Worm (Caenorhabditis elegans) whole organism, L4 larva: Measurements from ENCODE around the gene cyp-33C6.

Experiments used
- egl-43 ChIP-seq: fragments of 200-800 bp; sonication (Bioruptor generic); IDR thresholded peaks from 2 replicates; pipeline ENCODE4 v1.3.6; 2022; ENCODE audit warnings: missing genetic modification reagents, missing genetic modification characterization, missing compliant biosample characterization
- gei-8 ChIP-seq: fragments of 200-800 bp; sonication (Bioruptor generic); optimal IDR thresholded peaks from 2 replicates; lab custom pipeline; 2018; ENCODE audit warnings: mild to moderate bottlenecking, missing genetic modification characterization, missing compliant biosample characterization
- lim-7 ChIP-seq: fragments of 200-800 bp; sonication (Bioruptor generic); IDR thresholded peaks from 2 replicates; pipeline ENCODE4 v1.3.6; 2022; ENCODE audit warnings: missing genetic modification characterization, missing compliant biosample characterization
- mxl-3 ChIP-seq: fragments of 200-800 bp; sonication (Bioruptor generic); optimal IDR thresholded peaks from 2 replicates; lab custom pipeline; 2018; ENCODE audit warnings: mild to moderate bottlenecking, missing genetic modification characterization, missing compliant biosample characterization
- nhr-102 ChIP-seq: sonication (generic microtip); optimal IDR thresholded peaks from 2 replicates; lab custom pipeline; 2016; ENCODE audit warnings: mild to moderate bottlenecking, missing genetic modification characterization, moderate library complexity, missing compliant biosample characterization
- nhr-111 ChIP-seq: fragments of 200-800 bp; sonication (Bioruptor generic); optimal IDR thresholded peaks from 2 replicates; lab custom pipeline; 2018; ENCODE audit warnings: mild to moderate bottlenecking, missing genetic modification characterization, missing compliant biosample characterization
- nhr-28 ChIP-seq: fragments of 150-350 bp; optimal IDR thresholded peaks from 2 replicates; lab custom pipeline; 2014; ENCODE audit warnings: missing biosample characterization, missing genetic modification characterization
- pha-4 ChIP-seq, 2 experiments: fragments of 150-350 bp in 1 of 2; fragments of 200-800 bp in 1 of 2; sonication (Bioruptor generic) in 1 of 2; IDR thresholded peaks in 1 of 2; optimal IDR thresholded peaks in 1 of 2; 2 replicates each; pipeline versions ENCODE4 v1.3.6 to Lab custom; 2014 to 2022; ENCODE audit warnings: missing genetic modification characterization in 2 of 2, missing genetic modification reagents in 2 of 2, missing biosample characterization in 1 of 2, missing compliant biosample characterization in 1 of 2
- set-16 ChIP-seq: fragments of 200-800 bp; sonication (Bioruptor generic); IDR thresholded peaks from 2 replicates; pipeline ENCODE4 v1.3.6; 2022; ENCODE audit warnings: missing genetic modification reagents, missing genetic modification characterization, missing compliant biosample characterization

Gene cyp-33C6

DNA sequence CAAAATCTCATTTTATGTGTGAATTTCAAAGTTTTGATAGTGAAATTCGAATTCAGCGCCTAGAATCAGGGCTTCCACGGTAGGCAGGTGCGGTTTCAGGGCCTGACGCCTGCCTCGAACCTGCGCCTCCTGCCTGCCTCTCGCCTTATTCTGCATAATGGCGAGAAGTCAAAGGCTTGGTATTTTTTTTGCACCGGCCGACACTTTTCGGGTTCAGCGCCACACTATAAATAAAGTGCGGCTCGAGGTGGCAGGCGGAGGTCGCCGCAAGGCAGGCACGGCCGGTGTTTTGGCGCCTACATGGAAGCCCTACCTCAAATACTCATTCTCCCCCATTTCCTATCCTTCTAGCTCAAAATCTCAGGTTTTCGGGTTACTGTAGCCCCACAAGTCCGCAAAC lies 48.8 kb downstream of the cyp-33C6 start:
- TF ChIP-seq nhr-102 (tag; lab: Kevin White, UChicago) (no peak), egl-43 (0 out of 2 replicates have a peak, but pooled peaks have one; percentile 3), set-16 (peak; percentile 69; the same call in 1 of the 2 replicates)

DNA sequence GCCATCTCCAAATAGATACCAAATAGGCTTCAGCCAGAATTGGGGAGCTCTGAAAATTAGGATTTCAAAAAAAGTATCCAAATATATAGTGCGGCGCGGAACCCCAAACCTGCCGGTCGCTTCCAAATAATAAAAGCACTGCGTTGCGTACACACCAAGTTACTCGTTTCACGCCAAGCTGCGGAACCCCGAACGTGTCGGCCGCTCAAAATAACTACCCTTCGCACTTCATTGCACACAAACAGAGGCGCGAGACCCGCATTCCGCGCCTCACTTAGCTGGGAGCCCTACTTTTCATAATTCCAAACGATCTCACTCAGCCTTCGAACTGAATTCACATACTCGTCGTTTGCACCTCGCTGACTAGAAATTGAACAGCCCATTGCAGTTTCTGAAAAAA lies 49.6 kb downstream of the cyp-33C6 start:
- TF ChIP-seq nhr-111 (GFP tag; lab: Kevin White, UChicago): no peak
- TF ChIP-seq gei-8 (GFP tag; lab: Kevin White, UChicago): no peak
- TF ChIP-seq mxl-3 (GFP tag; lab: Kevin White, UChicago): no peak
- no peak for TF ChIP-seq nhr-28 (tag; lab: Kevin White, UChicago)
- no peak for TF ChIP-seq lim-7
- no peak for TF ChIP-seq pha-4 (GFP tag; IDR thresholded peaks at IDR 0.05; lab: Robert Waterston, UW)
- no peak for TF ChIP-seq pha-4 (tag; optimal IDR thresholded peaks at IDR 0.05; lab: Kevin White, UChicago)
